Fruit fly (Drosophila melanogaster) whole organism, pupa: ENCODE results near the gene CG31445.
A peak's percentile ranks its signal among the peaks of the same experiment; 100 is the strongest.

Source experiments
- CG10348 ChIP-seq: fragments of 200-800 bp; sonication (Bioruptor generic); IDR thresholded peaks from 2 replicates; pipeline ENCODE4 v1.3.6; 2022; ENCODE audit warnings: missing biosample characterization, missing genetic modification characterization
- CG12605 ChIP-seq: fragments of 200-800 bp; sonication (Bioruptor generic); IDR thresholded peaks from 2 replicates; pipeline ENCODE4 v1.3.6; 2022; ENCODE audit warnings: missing biosample characterization, missing genetic modification characterization
- CG13204 ChIP-seq: fragments of 200-800 bp; sonication (Bioruptor generic); optimal IDR thresholded peaks from 2 replicates; lab custom pipeline; 2018; ENCODE audit warnings: missing biosample characterization, mild to moderate bottlenecking, missing genetic modification characterization, moderate library complexity
- CG14655 ChIP-seq: fragments of 200-800 bp; sonication (Bioruptor generic); optimal IDR thresholded peaks from 3 replicates; lab custom pipeline; 2017; ENCODE audit warnings: mild to moderate bottlenecking, missing biosample characterization, missing genetic modification reagents, missing genetic modification characterization
- CG15710 ChIP-seq: fragments of 200-800 bp; sonication (Bioruptor generic); optimal IDR thresholded peaks from 2 replicates; lab custom pipeline; 2018; ENCODE audit warnings: missing biosample characterization, mild to moderate bottlenecking, missing genetic modification characterization, moderate library complexity
- CG17806 ChIP-seq: fragments of 200-800 bp; sonication (Bioruptor generic); optimal IDR thresholded peaks from 2 replicates; lab custom pipeline; 2018; ENCODE audit warnings: missing biosample characterization, mild to moderate bottlenecking, missing genetic modification characterization, moderate library complexity
- CG32121 ChIP-seq: fragments of 200-800 bp; sonication (Bioruptor generic); IDR thresholded peaks from 2 replicates; pipeline ENCODE4 v1.3.6; 2022; ENCODE audit warnings: missing biosample characterization, missing genetic modification characterization
- CG34367 ChIP-seq: fragments of 200-800 bp; sonication (Bioruptor generic); optimal IDR thresholded peaks from 2 replicates; lab custom pipeline; 2018; ENCODE audit warnings: missing biosample characterization, mild to moderate bottlenecking, missing genetic modification characterization
- CG4496 ChIP-seq: fragments of 200-800 bp; sonication (Bioruptor generic); IDR thresholded peaks from 3 replicates; pipeline ENCODE4 v1.3.6; 2022; ENCODE audit warnings: missing biosample characterization, missing genetic modification characterization
- CG8159 ChIP-seq: fragments of 200-800 bp; sonication (Bioruptor generic); optimal IDR thresholded peaks from 3 replicates; lab custom pipeline; 2018; ENCODE audit warnings: missing biosample characterization, mild to moderate bottlenecking, missing genetic modification characterization, moderate library complexity
- CG8301 ChIP-seq: fragments of 200-800 bp; sonication (Bioruptor generic); optimal IDR thresholded peaks from 2 replicates; lab custom pipeline; 2018; ENCODE audit warnings: missing biosample characterization, mild to moderate bottlenecking, missing genetic modification characterization
- CG9948 ChIP-seq: fragments of 200-800 bp; sonication (Bioruptor generic); optimal IDR thresholded peaks from 2 replicates; lab custom pipeline; 2018; ENCODE audit warnings: missing biosample characterization, mild to moderate bottlenecking, missing genetic modification characterization, moderate library complexity
- D1 ChIP-seq: fragments of 200-800 bp; sonication (Bioruptor generic); optimal IDR thresholded peaks from 2 replicates; lab custom pipeline; 2018; ENCODE audit warnings: missing biosample characterization, mild to moderate bottlenecking, missing genetic modification characterization, moderate library complexity
- EcR ChIP-seq: fragments of 200-800 bp; sonication (Bioruptor generic); optimal IDR thresholded peaks from 3 replicates; lab custom pipeline; 2019; ENCODE audit warnings: missing biosample characterization, missing genetic modification characterization, mild to moderate bottlenecking, moderate library complexity, missing genetic modification reagents
- Ets98B ChIP-seq: fragments of 200-800 bp; sonication (Bioruptor generic); IDR thresholded peaks from 2 replicates; pipeline ENCODE4 v1.3.6; 2022; ENCODE audit warnings: missing biosample characterization, missing genetic modification characterization
- Pif1A ChIP-seq: fragments of 200-800 bp; sonication (Bioruptor generic); optimal IDR thresholded peaks from 3 replicates; lab custom pipeline; 2016; ENCODE audit warnings: missing biosample characterization, missing genetic modification characterization
- Pif1B ChIP-seq: fragments of 200-800 bp; sonication (Bioruptor generic); optimal IDR thresholded peaks from 3 replicates; lab custom pipeline; 2016; ENCODE audit warnings: missing biosample characterization, missing genetic modification characterization
- Snoo ChIP-seq: fragments of 200-800 bp; sonication (Bioruptor generic); optimal IDR thresholded peaks from 3 replicates; lab custom pipeline; 2017; ENCODE audit warnings: missing biosample characterization, mild to moderate bottlenecking, missing genetic modification characterization, inconsistent platforms
- fd96Ca ChIP-seq: fragments of 200-800 bp; sonication (Bioruptor generic); IDR thresholded peaks from 3 replicates; pipeline ENCODE4 v1.3.6; 2022; ENCODE audit warnings: missing biosample characterization, missing genetic modification characterization
- gl ChIP-seq: fragments of 200-800 bp; sonication (Bioruptor generic); optimal IDR thresholded peaks from 2 replicates; lab custom pipeline; 2018; ENCODE audit warnings: missing biosample characterization, mild to moderate bottlenecking, missing genetic modification characterization
- rn ChIP-seq: fragments of 200-800 bp; sonication (Bioruptor generic); IDR thresholded peaks from 2 replicates; pipeline ENCODE4 v1.3.6; 2022; ENCODE audit warnings: missing biosample characterization, missing genetic modification characterization

The CG31445 gene

dm6 chr3R:29244727-29245126 is at the start of gene CG31445:
Gene CG31445 (minus strand): TSS chr3R:29244827.
- TF ChIP-seq Snoo (no peak), CG14655 (GFP tag; lab: Kevin White, UChicago) (no peak), CG9948 (tag; lab: Kevin White, UChicago) (no peak), gl (tag; lab: Kevin White, UChicago) (no peak), CG17806 (tag; lab: Kevin White, UChicago) (no peak), CG4496 (GFP tag; lab: Robert Waterston, UW) (no peak), CG34367 (no peak), EcR (no peak), CG8301 (no peak), CG15710 (tag; lab: Kevin White, UChicago) (no peak), CG13204 (GFP tag; lab: Kevin White, UChicago) (no peak)

dm6 chr3R:29293457-29293856 is 48.8 kb upstream of the CG31445 start:
- no peak for TF ChIP-seq CG8159 (tag; lab: Kevin White, UChicago)
- no peak for TF ChIP-seq CG17806 (tag; lab: Kevin White, UChicago)
- TF ChIP-seq EcR: no peak
- TF ChIP-seq CG12605 (GFP tag; lab: Robert Waterston, UW): no peak

- TF ChIP-seq CG4496 (GFP tag; lab: Robert Waterston, UW) (no peak), EcR (no peak), fd96Ca (GFP tag; lab: Robert Waterston, UW) (no peak), CG12605 (GFP tag; lab: Robert Waterston, UW) (no peak), Pif1B (GFP tag; lab: Kevin White, UChicago) (no peak), CG8159 (tag; lab: Kevin White, UChicago) (no peak), CG34367 (no peak), rn (GFP tag; lab: Robert Waterston, UW) (no peak), Pif1A (GFP tag; lab: Kevin White, UChicago) (no peak), CG15710 (tag; lab: Kevin White, UChicago) (no peak), CG8301 (no peak), CG32121 (GFP tag; lab: Robert Waterston, UW) (no peak), Ets98B (GFP tag; lab: Robert Waterston, UW) (no peak), Snoo (no peak), D1 (tag; lab: Kevin White, UChicago) (no peak), CG9948 (tag; lab: Kevin White, UChicago) (no peak), CG13204 (GFP tag; lab: Kevin White, UChicago) (no peak), CG10348 (no peak)
Measured at dm6 chr3R:29291932-29292331, 47.3 kb upstream of the CG31445 start.

dm6 chr3R:29290588-29291530 is 46.2 kb upstream of the CG31445 start:
- TF ChIP-seq CG12605 (GFP tag; lab: Robert Waterston, UW) (no peak), CG10348 (no peak), Pif1A (GFP tag; lab: Kevin White, UChicago) (peak; percentile 2), Ets98B (GFP tag; lab: Robert Waterston, UW) (peak; percentile 66), Snoo (no peak), CG32121 (GFP tag; lab: Robert Waterston, UW) (no peak), CG14655 (GFP tag; lab: Kevin White, UChicago) (peak; percentile 72), Pif1B (GFP tag; lab: Kevin White, UChicago) (peak; percentile 50), CG8301 (peak; percentile 56), D1 (tag; lab: Kevin White, UChicago) (no peak), gl (tag; lab: Kevin White, UChicago) (peak; percentile 19), CG13204 (GFP tag; lab: Kevin White, UChicago) (no peak), CG17806 (tag; lab: Kevin White, UChicago) (peak; percentile 71), fd96Ca (GFP tag; lab: Robert Waterston, UW) (peak; percentile 66; the same call in 2 of the 3 replicates), EcR (no peak), CG34367 (no peak), CG15710 (tag; lab: Kevin White, UChicago) (peak; percentile 56), CG8159 (tag; lab: Kevin White, UChicago) (peak; percentile 75), rn (GFP tag; lab: Robert Waterston, UW) (peak; percentile 37; the same call in 1 of the 2 replicates), CG9948 (tag; lab: Kevin White, UChicago) (peak; percentile 62), CG4496 (GFP tag; lab: Robert Waterston, UW) (peak; percentile 80)

dm6 chr3R:29287320-29287957 is 42.8 kb upstream of the CG31445 start:
- TF ChIP-seq EcR (peak; percentile 30), CG13204 (GFP tag; lab: Kevin White, UChicago) (peak; percentile 54), CG14655 (GFP tag; lab: Kevin White, UChicago) (peak; percentile 28), Pif1A (GFP tag; lab: Kevin White, UChicago) (no peak), CG8159 (tag; lab: Kevin White, UChicago) (no peak), gl (tag; lab: Kevin White, UChicago) (no peak), CG4496 (GFP tag; lab: Robert Waterston, UW) (peak; percentile 57; the same call in 1 of the 3 replicates), fd96Ca (GFP tag; lab: Robert Waterston, UW) (0 out of 3 replicates have a peak, but pooled peaks have one; percentile 31), CG32121 (GFP tag; lab: Robert Waterston, UW) (no peak), CG34367 (no peak), Pif1B (GFP tag; lab: Kevin White, UChicago) (no peak)
